Worm (Caenorhabditis elegans) whole organism, mixed stage, embryonic: ENCODE results near the gene F14F3.4.

Source experiments
- bed-3 ChIP-seq: fragments of 200-800 bp; sonication (Bioruptor generic); optimal IDR thresholded peaks from 3 replicates; lab custom pipeline; 2018; ENCODE audit warnings: mild to moderate bottlenecking, missing genetic modification characterization, moderate library complexity, missing compliant biosample characterization
- blmp-1 ChIP-seq: fragments of 150-350 bp; optimal IDR thresholded peaks from 2 replicates; lab custom pipeline; 2014; ENCODE audit warnings: missing biosample characterization, missing genetic modification characterization
- ceh-39 ChIP-seq: fragments of 150-350 bp; optimal IDR thresholded peaks from 2 replicates; lab custom pipeline; 2014; ENCODE audit warnings: missing biosample characterization, missing genetic modification characterization
- ceh-43 ChIP-seq: fragments of 200-800 bp; sonication (Bioruptor generic); optimal IDR thresholded peaks from 2 replicates; lab custom pipeline; 2018; ENCODE audit warnings: mild to moderate bottlenecking, missing genetic modification characterization, moderate library complexity, missing compliant biosample characterization
- ceh-83 ChIP-seq: fragments of 200-800 bp; sonication (Bioruptor generic); optimal IDR thresholded peaks from 2 replicates; lab custom pipeline; 2018; ENCODE audit warnings: mild to moderate bottlenecking, missing genetic modification characterization, missing compliant biosample characterization
- cnd-1 ChIP-seq: fragments of 200-800 bp; sonication (Bioruptor generic); optimal IDR thresholded peaks from 2 replicates; lab custom pipeline; 2018; ENCODE audit warnings: mild to moderate bottlenecking, missing genetic modification characterization, missing compliant biosample characterization
- drap-1 ChIP-seq: fragments of 200-800 bp; sonication (Bioruptor generic); optimal IDR thresholded peaks from 3 replicates; lab custom pipeline; 2018; ENCODE audit warnings: mild to moderate bottlenecking, missing genetic modification characterization, missing compliant biosample characterization
- elt-1 ChIP-seq: sonication (generic microtip); optimal IDR thresholded peaks from 2 replicates; lab custom pipeline; 2017; ENCODE audit warnings: missing genetic modification characterization, mild to moderate bottlenecking, missing compliant biosample characterization, antibody characterized with exemption, moderate library complexity, borderline replicate concordance; ENCODE audit not compliant: insufficient read depth
- flh-1 ChIP-seq: fragments of 200-800 bp; sonication (Bioruptor generic); optimal IDR thresholded peaks from 2 replicates; lab custom pipeline; 2018; ENCODE audit warnings: mild to moderate bottlenecking, missing genetic modification characterization, moderate library complexity, missing compliant biosample characterization
- ham-2 ChIP-seq: fragments of 200-800 bp; sonication (Bioruptor generic); optimal IDR thresholded peaks from 2 replicates; lab custom pipeline; 2018; ENCODE audit warnings: mild to moderate bottlenecking, missing genetic modification characterization, missing compliant biosample characterization
- hlh-1 ChIP-seq: fragments of 150-350 bp; optimal IDR thresholded peaks from 2 replicates; lab custom pipeline; 2014; ENCODE audit warnings: missing biosample characterization, missing genetic modification reagents, missing genetic modification characterization
- lin-13 ChIP-seq: fragments of 150-350 bp; optimal IDR thresholded peaks from 2 replicates; lab custom pipeline; 2014; ENCODE audit warnings: missing biosample characterization, missing genetic modification characterization
- lin-32 ChIP-seq: fragments of 200-800 bp; sonication (Bioruptor generic); optimal IDR thresholded peaks from 2 replicates; lab custom pipeline; 2018; ENCODE audit warnings: mild to moderate bottlenecking, missing genetic modification characterization, missing compliant biosample characterization
- lsy-2 ChIP-seq: fragments of 150-350 bp; optimal IDR thresholded peaks from 2 replicates; lab custom pipeline; 2014; ENCODE audit warnings: missing biosample characterization, missing genetic modification characterization
- mab-5 ChIP-seq: fragments of 150-350 bp; optimal IDR thresholded peaks from 2 replicates; lab custom pipeline; 2014; ENCODE audit warnings: missing biosample characterization, missing genetic modification characterization
- mep-1 ChIP-seq: fragments of 150-350 bp; optimal IDR thresholded peaks from 2 replicates; lab custom pipeline; 2017; ENCODE audit warnings: missing biosample characterization, missing genetic modification reagents, missing genetic modification characterization, inconsistent platforms
- nhr-12 ChIP-seq: fragments of 150-350 bp; optimal IDR thresholded peaks from 2 replicates; lab custom pipeline; 2014; ENCODE audit warnings: missing biosample characterization, missing genetic modification characterization
- nhr-2 ChIP-seq: fragments of 150-350 bp; optimal IDR thresholded peaks from 2 replicates; lab custom pipeline; 2014; ENCODE audit warnings: missing biosample characterization, missing genetic modification characterization
- nhr-237 ChIP-seq: fragments of 150-350 bp; optimal IDR thresholded peaks from 2 replicates; lab custom pipeline; 2014; ENCODE audit warnings: missing biosample characterization, missing genetic modification characterization
- nhr-28 ChIP-seq: fragments of 150-350 bp; optimal IDR thresholded peaks from 2 replicates; lab custom pipeline; 2014; ENCODE audit warnings: missing biosample characterization, missing genetic modification characterization
- nhr-76 ChIP-seq: sonication (generic microtip); optimal IDR thresholded peaks from 2 replicates; lab custom pipeline; 2017; ENCODE audit warnings: missing biosample characterization, missing genetic modification characterization
- pha-4 ChIP-seq: fragments of 150-350 bp; optimal IDR thresholded peaks from 2 replicates; lab custom pipeline; 2018; ENCODE audit warnings: missing biosample characterization, missing genetic modification reagents, missing genetic modification characterization
- sem-2 ChIP-seq: fragments of 200-800 bp; sonication (Bioruptor generic); optimal IDR thresholded peaks from 2 replicates; lab custom pipeline; 2018; ENCODE audit warnings: mild to moderate bottlenecking, missing genetic modification characterization, missing compliant biosample characterization
- snpc-4 ChIP-seq: fragments of 150-350 bp; optimal IDR thresholded peaks from 2 replicates; lab custom pipeline; 2014; ENCODE audit warnings: missing biosample characterization, missing genetic modification characterization
- sptf-1 ChIP-seq: sonication (generic microtip); optimal IDR thresholded peaks from 2 replicates; lab custom pipeline; 2017; ENCODE audit warnings: mild to moderate bottlenecking, missing genetic modification characterization, moderate library complexity, missing compliant biosample characterization
- tbx-8 ChIP-seq: fragments of 200-800 bp; sonication (Bioruptor generic); optimal IDR thresholded peaks from 2 replicates; lab custom pipeline; 2018; ENCODE audit warnings: mild to moderate bottlenecking, missing genetic modification characterization, moderate library complexity, missing compliant biosample characterization
- unc-120 ChIP-seq: sonication (generic microtip); optimal IDR thresholded peaks from 2 replicates; lab custom pipeline; 2017; ENCODE audit warnings: missing genetic modification characterization, missing compliant biosample characterization; ENCODE audit not compliant: poor library complexity, severe bottlenecking
- unc-39 ChIP-seq: fragments of 150-350 bp; optimal IDR thresholded peaks from 2 replicates; lab custom pipeline; 2014; ENCODE audit warnings: missing biosample characterization, missing genetic modification characterization
- unc-62 ChIP-seq: fragments of 150-350 bp; optimal IDR thresholded peaks from 2 replicates; lab custom pipeline; 2014; ENCODE audit warnings: missing biosample characterization, missing genetic modification reagents, missing genetic modification characterization
- zip-8 ChIP-seq: fragments of 150-350 bp; optimal IDR thresholded peaks from 2 replicates; lab custom pipeline; 2014; ENCODE audit warnings: missing biosample characterization, missing genetic modification characterization
- ztf-11 ChIP-seq: fragments of 150-350 bp; optimal IDR thresholded peaks from 2 replicates; lab custom pipeline; 2014; ENCODE audit warnings: missing biosample characterization, missing genetic modification characterization

The F14F3.4 gene

DNA sequence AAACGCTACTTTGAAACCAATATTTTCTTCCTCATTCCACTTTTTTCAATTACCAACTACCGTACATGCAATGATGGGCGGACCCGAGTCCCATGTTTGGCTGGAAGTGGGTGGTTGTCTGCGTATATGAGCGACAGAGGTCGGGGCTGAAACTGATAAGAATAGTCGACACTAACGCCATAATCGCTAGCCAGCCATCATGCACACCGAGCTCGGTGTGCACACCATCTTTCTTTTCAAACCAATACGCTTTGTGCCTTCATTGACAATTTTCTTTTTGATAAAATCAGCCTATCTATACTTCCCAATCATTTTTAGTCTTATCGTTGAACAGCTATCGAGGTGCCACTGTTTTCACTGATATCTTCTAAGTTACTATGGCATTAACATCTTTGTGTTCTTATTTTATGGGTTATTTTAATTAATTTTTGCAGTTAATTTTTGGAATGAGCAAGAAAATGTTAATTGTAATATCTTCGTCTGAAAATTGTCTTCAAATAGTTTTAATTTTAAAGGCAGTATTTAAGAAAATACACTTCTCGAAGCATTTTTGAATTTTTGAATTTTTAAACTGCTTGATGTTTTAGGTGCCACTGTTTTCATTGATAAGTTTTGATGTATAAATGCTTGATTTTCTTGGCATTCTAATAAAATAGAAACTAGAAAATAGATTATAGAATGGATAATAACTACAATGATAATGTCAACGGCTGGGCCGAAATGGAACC is 40.5 kb downstream of the F14F3.4 start, which contains the start of gene elt-2:
Gene elt-2, plus strand, starts transcription at position 678 of the 728 bp plus-strand sequence.
- TF ChIP-seq pha-4 (tag; lab: Kevin White, UChicago) (no peak), nhr-237 (no peak), ceh-43 (GFP tag; lab: Kevin White, UChicago) (no peak), blmp-1 (tag; lab: Kevin White, UChicago) (no peak), bed-3 (GFP tag; lab: Kevin White, UChicago) (no peak), ceh-83 (GFP tag; lab: Kevin White, UChicago) (no peak), unc-39 (tag; lab: Kevin White, UChicago) (no peak), mep-1 (tag; lab: Kevin White, UChicago) (no peak), tbx-8 (no peak), sptf-1 (tag; lab: Kevin White, UChicago) (no peak), ztf-11 (no peak), zip-8 (tag; lab: Kevin White, UChicago) (no peak), sem-2 (GFP tag; lab: Kevin White, UChicago) (no peak), nhr-28 (no peak), unc-62 (no peak)

DNA sequence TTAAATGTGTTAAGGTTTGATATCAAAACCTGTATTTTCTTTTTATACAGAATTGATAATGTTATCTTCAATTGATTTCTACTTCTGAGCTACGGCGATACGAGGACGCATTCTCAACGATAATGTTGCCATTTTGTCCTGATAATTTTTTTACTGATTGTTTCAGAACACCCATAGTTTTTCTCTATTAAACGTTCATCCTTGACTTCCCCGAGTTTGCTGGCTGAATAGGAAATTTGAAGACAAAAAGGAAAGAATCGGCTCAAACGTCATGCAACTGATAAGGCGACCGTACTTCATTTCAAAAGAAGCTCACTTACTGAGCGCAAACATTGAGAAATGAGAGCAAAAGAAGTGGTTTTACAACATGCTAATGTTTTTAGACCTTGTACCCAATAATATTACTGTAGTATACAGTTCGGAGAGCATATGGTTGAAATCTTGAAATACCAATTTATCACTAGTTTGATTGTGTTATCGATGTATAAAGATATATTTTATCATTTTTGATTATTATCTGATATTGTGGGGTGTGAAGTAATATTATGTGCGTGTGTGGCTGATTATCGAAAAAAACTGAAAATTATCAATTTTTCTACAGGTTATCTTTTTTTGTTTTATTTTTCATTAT is 42.0 kb downstream of the F14F3.4 start:
- no peak for TF ChIP-seq cnd-1 (tag; lab: Kevin White, UChicago)

DNA sequence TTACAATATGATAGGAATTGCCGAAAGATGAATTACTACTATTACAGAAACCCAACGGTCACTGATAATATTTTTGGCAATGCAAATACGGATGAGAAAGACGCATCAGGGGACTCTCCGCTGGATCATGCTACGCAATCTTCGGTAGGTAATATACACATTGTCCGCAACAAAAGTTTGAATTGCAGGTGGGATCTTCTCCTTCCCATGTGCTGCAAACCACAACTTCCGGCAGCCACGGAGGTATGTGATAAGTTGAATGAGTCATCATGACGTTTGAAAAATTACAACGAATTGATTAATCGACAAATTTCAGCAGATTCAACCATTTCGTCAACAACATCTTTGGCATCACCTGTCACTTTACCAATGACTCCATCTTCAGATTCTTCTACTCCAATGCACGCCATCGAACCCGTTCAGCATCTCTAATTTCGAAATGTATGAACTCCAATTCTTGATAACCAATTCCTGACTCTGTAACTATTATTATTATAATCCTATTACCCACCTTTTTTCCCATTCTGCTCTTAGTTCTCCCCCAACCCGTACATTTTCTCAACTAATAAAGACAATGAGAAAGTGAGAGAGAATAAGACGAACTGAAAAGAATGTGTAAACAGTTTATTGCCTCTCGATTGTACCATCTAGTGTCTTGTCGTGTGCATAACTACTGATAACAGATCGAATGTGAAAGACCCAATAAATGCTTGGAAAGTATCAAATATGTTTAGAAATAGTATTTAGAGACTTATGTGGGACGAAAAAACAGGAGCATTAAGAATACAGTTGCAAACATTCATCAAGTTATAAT is 43.8 kb downstream of the F14F3.4 start:
- TF ChIP-seq unc-39 (tag; lab: Kevin White, UChicago) (no peak), lin-32 (GFP tag; lab: Kevin White, UChicago) (no peak), nhr-28 (no peak), sem-2 (GFP tag; lab: Kevin White, UChicago) (no peak), unc-120 (tag; lab: Kevin White, UChicago) (no peak), hlh-1 (tag; lab: Kevin White, UChicago) (no peak), snpc-4 (tag; lab: Kevin White, UChicago) (no peak), nhr-76 (no peak), mab-5 (no peak), ztf-11 (no peak), nhr-2 (tag; lab: Kevin White, UChicago) (no peak), lsy-2 (tag; lab: Kevin White, UChicago) (no peak), ham-2 (no peak), nhr-12 (tag; lab: Kevin White, UChicago) (no peak), cnd-1 (tag; lab: Kevin White, UChicago) (no peak), ceh-83 (GFP tag; lab: Kevin White, UChicago) (no peak), flh-1 (no peak), bed-3 (GFP tag; lab: Kevin White, UChicago) (no peak), ceh-43 (GFP tag; lab: Kevin White, UChicago) (no peak), unc-62 (no peak)

DNA sequence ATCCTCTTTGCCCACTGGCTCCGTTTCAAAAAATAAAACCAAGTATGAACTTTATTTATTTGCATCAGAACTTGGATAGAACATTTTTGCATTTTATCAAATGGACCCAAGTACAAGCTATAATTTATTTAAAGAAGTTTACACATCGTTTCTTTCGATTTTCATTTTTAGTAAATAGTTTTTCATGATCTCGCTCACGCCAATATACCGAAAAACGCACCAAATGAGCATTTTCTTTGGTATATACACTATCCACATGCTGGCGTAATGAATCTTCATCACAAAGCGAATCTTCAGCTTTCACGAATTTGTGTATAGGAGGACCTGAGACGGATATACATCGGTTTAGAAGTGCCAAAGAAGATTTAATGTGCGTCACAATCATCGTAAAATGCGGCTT is 44.6 kb downstream of the F14F3.4 start, which contains the start of gene C39B10.7:
Gene C39B10.7, plus strand, starts transcription at position 301 of the 400 bp plus-strand sequence.
- TF ChIP-seq sptf-1 (tag; lab: Kevin White, UChicago) (no peak), nhr-76 (no peak), drap-1 (GFP tag; lab: Kevin White, UChicago) (no peak), pha-4 (tag; lab: Kevin White, UChicago) (no peak), ztf-11 (no peak), lin-13 (no peak), elt-1 (tag; lab: Kevin White, UChicago) (no peak), mab-5 (no peak), nhr-237 (no peak), mep-1 (tag; lab: Kevin White, UChicago) (no peak), snpc-4 (tag; lab: Kevin White, UChicago) (no peak), sem-2 (GFP tag; lab: Kevin White, UChicago) (no peak), ceh-39 (tag; lab: Kevin White, UChicago) (no peak), nhr-2 (tag; lab: Kevin White, UChicago) (no peak), ceh-83 (GFP tag; lab: Kevin White, UChicago) (no peak), flh-1 (no peak), ham-2 (no peak), bed-3 (GFP tag; lab: Kevin White, UChicago) (no peak)
- TF ChIP-seq, all 35 proteins: peak for 0
